Worm (Caenorhabditis elegans) whole organism, L3 larva: ENCODE data around the gene C05D10.4.

Experiments
- ceh-28 ChIP-seq: fragments of 150-350 bp; optimal IDR thresholded peaks from 2 replicates; lab custom pipeline; 2014; ENCODE audit warnings: missing biosample characterization, missing genetic modification reagents, missing genetic modification characterization
- egl-27 ChIP-seq: sonication (generic microtip); optimal IDR thresholded peaks from 4 replicates; lab custom pipeline; 2017; ENCODE audit warnings: missing biosample characterization, missing genetic modification reagents, missing genetic modification characterization
- egl-5 ChIP-seq: fragments of 150-350 bp; optimal IDR thresholded peaks from 2 replicates; lab custom pipeline; 2017; ENCODE audit warnings: missing biosample characterization, missing genetic modification reagents, missing genetic modification characterization, inconsistent platforms
- fkh-10 ChIP-seq: sonication (generic microtip); optimal IDR thresholded peaks from 2 replicates; lab custom pipeline; 2017; ENCODE audit warnings: missing biosample characterization, missing genetic modification reagents, missing genetic modification characterization
- mdl-1 ChIP-seq: fragments of 150-350 bp; optimal IDR thresholded peaks from 2 replicates; lab custom pipeline; 2014; ENCODE audit warnings: missing biosample characterization, missing genetic modification characterization
- mml-1 ChIP-seq: fragments of 150-350 bp; sonication (generic microtip); optimal IDR thresholded peaks from 3 replicates; lab custom pipeline; 2014; ENCODE audit warnings: missing biosample characterization, missing genetic modification characterization
- nhr-11 ChIP-seq: fragments of 150-350 bp; optimal IDR thresholded peaks from 2 replicates; lab custom pipeline; 2014; ENCODE audit warnings: missing biosample characterization, missing genetic modification characterization
- nhr-12 ChIP-seq: fragments of 150-350 bp; optimal IDR thresholded peaks from 2 replicates; lab custom pipeline; 2014; ENCODE audit warnings: missing biosample characterization, missing genetic modification characterization
- nhr-28 ChIP-seq: fragments of 150-350 bp; optimal IDR thresholded peaks from 2 replicates; lab custom pipeline; 2014; ENCODE audit warnings: missing biosample characterization, missing genetic modification characterization
- pqm-1 ChIP-seq: fragments of 150-350 bp; optimal IDR thresholded peaks from 2 replicates; lab custom pipeline; 2017; ENCODE audit warnings: missing biosample characterization, missing genetic modification characterization, inconsistent platforms

ce11 chrIII:6073673-6074331 lies 28.9 kb downstream of the C05D10.4 start:
- TF ChIP-seq nhr-12, result no peak
- TF ChIP-seq egl-5 (tag; lab: Kevin White, UChicago), result no peak
- no peak for TF ChIP-seq mdl-1 (tag; lab: Kevin White, UChicago)
- TF ChIP-seq nhr-11 (tag; lab: Kevin White, UChicago), result no peak
- TF ChIP-seq pqm-1, result no peak
- TF ChIP-seq egl-27, result no peak
- TF ChIP-seq nhr-28 (tag; lab: Kevin White, UChicago), result no peak
- TF ChIP-seq fkh-10 (GFP tag; lab: Kevin White, UChicago), result no peak
- TF ChIP-seq ceh-28 (tag; lab: Kevin White, UChicago), result no peak
- TF ChIP-seq mml-1 (tag; lab: Kevin White, UChicago), result no peak
